Worm (Caenorhabditis elegans) whole organism, young adult: Measurements from ENCODE around the gene K11D12.13.

Experiments
- F57C9.4 ChIP-seq: sonication (generic microtip); optimal IDR thresholded peaks from 2 replicates; lab custom pipeline; 2017; ENCODE audit warnings: mild to moderate bottlenecking, missing genetic modification characterization, missing compliant biosample characterization
- K11D2.4 ChIP-seq: fragments of 200-800 bp; sonication (Bioruptor generic); IDR thresholded peaks from 2 replicates; pipeline ENCODE4 v1.3.6; 2022; ENCODE audit warnings: missing genetic modification reagents, missing genetic modification characterization, missing compliant biosample characterization
- K12H6.12 ChIP-seq: fragments of 200-800 bp; sonication (Bioruptor generic); optimal IDR thresholded peaks from 2 replicates; lab custom pipeline; 2018; ENCODE audit warnings: mild to moderate bottlenecking, missing genetic modification characterization, missing compliant biosample characterization
- attf-5 ChIP-seq: fragments of 200-800 bp; sonication (Bioruptor generic); optimal IDR thresholded peaks from 2 replicates; lab custom pipeline; 2018; ENCODE audit warnings: mild to moderate bottlenecking, missing genetic modification characterization, missing compliant biosample characterization
- cebp-1 ChIP-seq, 2 experiments: fragments of 200-800 bp in 1 of 2; sonication (Bioruptor generic) in 1 of 2; sonication (generic microtip) in 1 of 2; IDR thresholded peaks in 1 of 2; optimal IDR thresholded peaks in 1 of 2; 2 replicates each; pipeline versions ENCODE4 v1.3.6 to Lab custom; 2017 to 2022; ENCODE audit warnings: missing compliant biosample characterization in 2 of 2, missing genetic modification characterization in 2 of 2, mild to moderate bottlenecking in 1 of 2, missing genetic modification reagents in 1 of 2, moderate library complexity in 1 of 2
- egrh-3 ChIP-seq: fragments of 200-800 bp; sonication (Bioruptor generic); IDR thresholded peaks from 2 replicates; pipeline ENCODE4 v1.3.6; 2022; ENCODE audit warnings: missing genetic modification reagents, missing genetic modification characterization, missing compliant biosample characterization
- him-1 ChIP-seq: sonication (generic microtip); optimal IDR thresholded peaks from 2 replicates; lab custom pipeline; 2016; ENCODE audit warnings: missing genotype, missing genetic modification reagents, missing genetic modification characterization, missing compliant biosample characterization
- hmg-1.2 ChIP-seq: fragments of 200-800 bp; sonication (Bioruptor generic); IDR thresholded peaks from 2 replicates; pipeline ENCODE4 v1.3.6; 2022; ENCODE audit warnings: missing genetic modification reagents, missing genetic modification characterization, missing compliant biosample characterization
- let-607 ChIP-seq, 2 experiments: fragments of 200-800 bp in 1 of 2; sonication (Bioruptor generic) in 1 of 2; sonication (generic microtip) in 1 of 2; optimal IDR thresholded peaks; 2 replicates each; lab custom pipeline; 2016 to 2018; ENCODE audit warnings: mild to moderate bottlenecking in 2 of 2, missing compliant biosample characterization in 2 of 2, missing genetic modification characterization in 2 of 2, moderate library complexity in 2 of 2, missing genotype in 1 of 2
- lin-40 ChIP-seq: sonication (generic microtip); optimal IDR thresholded peaks from 2 replicates; lab custom pipeline; 2016; ENCODE audit warnings: missing genetic modification characterization, mild to moderate bottlenecking, missing compliant biosample characterization, missing genotype, missing genetic modification reagents
- lin-54 ChIP-seq: fragments of 200-800 bp; sonication (Bioruptor generic); optimal IDR thresholded peaks from 2 replicates; lab custom pipeline; 2018; ENCODE audit warnings: mild to moderate bottlenecking, missing genetic modification characterization, missing compliant biosample characterization
- lsy-27 ChIP-seq: sonication (generic microtip); optimal IDR thresholded peaks from 2 replicates; lab custom pipeline; 2017; ENCODE audit warnings: missing genetic modification characterization, mild to moderate bottlenecking, missing compliant biosample characterization, antibody characterized with exemption, missing genotype, borderline replicate concordance; ENCODE audit not compliant: insufficient read depth
- madf-10 ChIP-seq: sonication (generic microtip); optimal IDR thresholded peaks from 2 replicates; lab custom pipeline; 2016; ENCODE audit warnings: mild to moderate bottlenecking, missing genetic modification characterization, missing compliant biosample characterization
- madf-3 ChIP-seq: fragments of 200-800 bp; sonication (Bioruptor generic); IDR thresholded peaks from 2 replicates; pipeline ENCODE4 v1.3.6; 2022; ENCODE audit warnings: missing genetic modification reagents, missing genetic modification characterization, missing compliant biosample characterization
- nhr-80 ChIP-seq: sonication (generic microtip); optimal IDR thresholded peaks from 2 replicates; lab custom pipeline; 2016; ENCODE audit warnings: missing genetic modification characterization, missing compliant biosample characterization
- nhr-90 ChIP-seq: sonication (generic microtip); optimal IDR thresholded peaks from 2 replicates; lab custom pipeline; 2016; ENCODE audit warnings: missing genotype, mild to moderate bottlenecking, missing genetic modification characterization, missing compliant biosample characterization
- sdz-38 ChIP-seq: sonication (generic microtip); optimal IDR thresholded peaks from 2 replicates; lab custom pipeline; 2016; ENCODE audit warnings: missing genotype, missing genetic modification characterization, missing compliant biosample characterization

K11D12.13 gene

ce11 chrV:5072082-5072481 is 38.9 kb downstream of the K11D12.13 start, which contains the start of gene Y58A7A.2 (continued):
- TF ChIP-seq madf-10 (tag; lab: Kevin White, UChicago) (no peak), F57C9.4 (tag; lab: Kevin White, UChicago) (no peak), sdz-38 (tag; lab: Kevin White, UChicago) (no peak), let-607 (tag; optimal IDR thresholded peaks at IDR 0.05; lab: Kevin White, UChicago) (no peak), nhr-80 (tag; lab: Kevin White, UChicago) (no peak), him-1 (tag; lab: Kevin White, UChicago) (no peak), lsy-27 (tag; lab: Kevin White, UChicago) (no peak)

ce11 chrV:5075343-5075742 is 42.1 kb downstream of the K11D12.13 start:
- peak; percentile 83 for TF ChIP-seq egrh-3 (GFP tag; lab: Robert Waterston, UW)

- peak; percentile 99 for TF ChIP-seq cebp-1 (GFP tag; IDR thresholded peaks at IDR 0.05; lab: Robert Waterston, UW)
- peak; percentile 99 for TF ChIP-seq cebp-1 (tag; optimal IDR thresholded peaks at IDR 0.05; lab: Kevin White, UChicago)
- peak; percentile 6 for TF ChIP-seq K12H6.12 (tag; lab: Kevin White, UChicago)
- peak; percentile 72; the same call in 1 of the 2 replicates for TF ChIP-seq hmg-1.2 (GFP tag; lab: Robert Waterston, UW)
- TF ChIP-seq madf-10 (tag; lab: Kevin White, UChicago) = no peak
- peak; percentile 12 for TF ChIP-seq lin-54 (GFP tag; lab: Kevin White, UChicago)
- peak; percentile 8 for TF ChIP-seq lin-40 (tag; lab: Kevin White, UChicago)
- TF ChIP-seq K11D2.4 (GFP tag; lab: Robert Waterston, UW) = no peak
- no peak for TF ChIP-seq nhr-90
- peak; percentile 69 for TF ChIP-seq nhr-80 (tag; lab: Kevin White, UChicago)
- peak; percentile 88 for TF ChIP-seq attf-5 (GFP tag; lab: Kevin White, UChicago)
- no peak for TF ChIP-seq madf-3 (GFP tag; lab: Robert Waterston, UW)
Measured at ce11 chrV:5080853-5081338, 47.7 kb downstream of the K11D12.13 start, which contains the start of gene Y58A7A.3. TSS of gene Y58A7A.3 (minus strand) at chrV:5080903.
